Worm (Caenorhabditis elegans) whole organism, L1 larva: ENCODE results near the gene srv-9.

Source experiments
- C16A3.4 ChIP-seq: fragments of 150-350 bp; optimal IDR thresholded peaks from 2 replicates; lab custom pipeline; 2014; ENCODE audit warnings: missing biosample characterization, missing genetic modification characterization
- C34B4.2 ChIP-seq: sonication (generic microtip); optimal IDR thresholded peaks from 2 replicates; lab custom pipeline; 2017; ENCODE audit warnings: mild to moderate bottlenecking, missing genetic modification characterization, missing compliant biosample characterization
- Y116A8C.19 ChIP-seq: sonication (generic microtip); optimal IDR thresholded peaks from 2 replicates; lab custom pipeline; 2016; ENCODE audit warnings: missing compliant biosample characterization, missing genetic modification characterization, borderline replicate concordance
- aly-2 ChIP-seq: fragments of 150-350 bp; optimal IDR thresholded peaks from 2 replicates; lab custom pipeline; 2014; ENCODE audit warnings: missing biosample characterization, missing genetic modification characterization
- blmp-1 ChIP-seq: fragments of 150-350 bp; optimal IDR thresholded peaks from 2 replicates; lab custom pipeline; 2014; ENCODE audit warnings: missing biosample characterization, missing genetic modification characterization
- ceh-8 ChIP-seq: fragments of 200-800 bp; sonication (Bioruptor generic); optimal IDR thresholded peaks from 2 replicates; lab custom pipeline; 2018; ENCODE audit warnings: mild to moderate bottlenecking, missing genetic modification characterization, moderate library complexity, missing compliant biosample characterization
- dpl-1 ChIP-seq, 3 experiments: fragments of 150-350 bp in 2 of 3; sonication (generic microtip) in 1 of 3; optimal IDR thresholded peaks; 2 replicates each; lab custom pipeline; 2014 to 2017; ENCODE audit warnings: missing biosample characterization in 3 of 3, missing genetic modification characterization in 3 of 3, missing genetic modification reagents in 3 of 3
- elt-3 ChIP-seq, 6 experiments: fragments of 150-350 bp in 1 of 6; sonication (generic microtip); optimal IDR thresholded peaks; 2 replicates each; lab custom pipeline; 2017 to 2018; ENCODE audit warnings: missing biosample characterization in 6 of 6, missing genetic modification characterization in 6 of 6, inconsistent platforms in 1 of 6
- fkh-10 ChIP-seq: sonication (generic microtip); optimal IDR thresholded peaks from 2 replicates; lab custom pipeline; 2017; ENCODE audit warnings: missing biosample characterization, missing genetic modification reagents, missing genetic modification characterization
- fkh-4 ChIP-seq: sonication (generic microtip); optimal IDR thresholded peaks from 2 replicates; lab custom pipeline; 2016; ENCODE audit warnings: missing compliant biosample characterization, missing genetic modification characterization, borderline replicate concordance
- fkh-8 ChIP-seq: sonication (generic microtip); optimal IDR thresholded peaks from 2 replicates; lab custom pipeline; 2016; ENCODE audit warnings: mild to moderate bottlenecking, missing genetic modification characterization, missing compliant biosample characterization
- grh-1 ChIP-seq: fragments of 200-800 bp; sonication (Bioruptor generic); IDR thresholded peaks from 2 replicates; pipeline ENCODE4 v1.3.6; 2022; ENCODE audit warnings: missing genetic modification reagents, missing genetic modification characterization, missing compliant biosample characterization
- hlh-4 ChIP-seq: sonication (generic microtip); optimal IDR thresholded peaks from 2 replicates; lab custom pipeline; 2016; ENCODE audit warnings: mild to moderate bottlenecking, missing genetic modification characterization, missing compliant biosample characterization
- irx-1 ChIP-seq: sonication (generic microtip); optimal IDR thresholded peaks from 2 replicates; lab custom pipeline; 2016; ENCODE audit warnings: missing genetic modification characterization, missing compliant biosample characterization
- lir-3 ChIP-seq: sonication (generic microtip); optimal IDR thresholded peaks from 2 replicates; lab custom pipeline; 2016; ENCODE audit warnings: mild to moderate bottlenecking, missing genetic modification characterization, moderate library complexity, missing compliant biosample characterization; ENCODE audit not compliant: poor library complexity
- lsy-2 ChIP-seq, 2 experiments: fragments of 150-350 bp; optimal IDR thresholded peaks; 2 replicates each; lab custom pipeline; 2014; ENCODE audit warnings: missing biosample characterization in 2 of 2, missing genetic modification characterization in 2 of 2
- mdl-1 ChIP-seq, 2 experiments: fragments of 150-350 bp; optimal IDR thresholded peaks; 2 replicates each; lab custom pipeline; 2014 to 2017; ENCODE audit warnings: missing biosample characterization in 2 of 2, missing genetic modification characterization in 2 of 2, inconsistent platforms in 1 of 2
- mep-1 ChIP-seq: fragments of 150-350 bp; optimal IDR thresholded peaks from 2 replicates; lab custom pipeline; 2014; ENCODE audit warnings: missing biosample characterization, missing genetic modification characterization
- nhr-237 ChIP-seq: fragments of 150-350 bp; optimal IDR thresholded peaks from 2 replicates; lab custom pipeline; 2014; ENCODE audit warnings: missing biosample characterization, missing genetic modification characterization
- nhr-76 ChIP-seq: sonication (generic microtip); optimal IDR thresholded peaks from 2 replicates; lab custom pipeline; 2017; ENCODE audit warnings: missing biosample characterization, missing genetic modification characterization
- nhr-77 ChIP-seq: fragments of 150-350 bp; optimal IDR thresholded peaks from 2 replicates; lab custom pipeline; 2014; ENCODE audit warnings: missing biosample characterization, missing genetic modification characterization
- nhr-85 ChIP-seq: sonication (generic microtip); peaks from one replicate; lab custom pipeline; 2016; ENCODE audit warnings: missing genetic modification characterization, inconsistent platforms, missing compliant biosample characterization
- nhr-90 ChIP-seq: sonication (generic microtip); optimal IDR thresholded peaks from 2 replicates; lab custom pipeline; 2016; ENCODE audit warnings: mild to moderate bottlenecking, missing genetic modification characterization, missing compliant biosample characterization; ENCODE audit not compliant: poor library complexity
- pax-3 ChIP-seq: fragments of 200-800 bp; sonication (Bioruptor generic); optimal IDR thresholded peaks from 2 replicates; lab custom pipeline; 2018; ENCODE audit warnings: mild to moderate bottlenecking, missing genetic modification characterization, moderate library complexity, missing compliant biosample characterization
- pqm-1 ChIP-seq: sonication (generic microtip); optimal IDR thresholded peaks from 3 replicates; lab custom pipeline; 2017; ENCODE audit warnings: missing biosample characterization, missing genetic modification characterization
- sox-4 ChIP-seq: sonication (generic microtip); optimal IDR thresholded peaks from 2 replicates; lab custom pipeline; 2016; ENCODE audit warnings: missing genetic modification characterization, missing compliant biosample characterization
- sup-37 ChIP-seq: fragments of 200-800 bp; sonication (Bioruptor generic); optimal IDR thresholded peaks from 2 replicates; lab custom pipeline; 2018; ENCODE audit warnings: mild to moderate bottlenecking, missing genetic modification characterization, missing compliant biosample characterization
- unc-62 ChIP-seq: fragments of 150-350 bp; optimal IDR thresholded peaks from 2 replicates; lab custom pipeline; 2014; ENCODE audit warnings: missing biosample characterization, missing genetic modification reagents, missing genetic modification characterization
- unc-86 ChIP-seq: sonication (generic microtip); optimal IDR thresholded peaks from 2 replicates; lab custom pipeline; 2016; ENCODE audit warnings: missing genetic modification characterization, missing compliant biosample characterization
- unc-98 ChIP-seq: fragments of 200-800 bp; sonication (Bioruptor generic); IDR thresholded peaks from 2 replicates; pipeline ENCODE4 v1.3.6; 2022; ENCODE audit warnings: missing genetic modification characterization, missing compliant biosample characterization
- vab-15 ChIP-seq: sonication (generic microtip); optimal IDR thresholded peaks from 2 replicates; lab custom pipeline; 2017; ENCODE audit warnings: missing genotype, mild to moderate bottlenecking, missing genetic modification characterization, missing compliant biosample characterization
- zip-4 ChIP-seq: fragments of 200-800 bp; sonication (Bioruptor generic); optimal IDR thresholded peaks from 2 replicates; lab custom pipeline; 2018; ENCODE audit warnings: mild to moderate bottlenecking, missing genetic modification characterization, moderate library complexity, missing compliant biosample characterization
- ztf-11 ChIP-seq, 2 experiments: sonication (generic microtip); optimal IDR thresholded peaks; 2 replicates each; lab custom pipeline; 2016 to 2017; ENCODE audit warnings: missing genetic modification characterization in 2 of 2, missing biosample characterization in 1 of 2, missing compliant biosample characterization in 1 of 2
- ztf-4 ChIP-seq: fragments of 150-350 bp; optimal IDR thresholded peaks from 2 replicates; lab custom pipeline; 2014; ENCODE audit warnings: missing biosample characterization, missing genetic modification characterization

The srv-9 gene

ce11 chrV:13420640-13421039 is 2.3 kb downstream of the srv-9 start, which contains the start of gene srv-8:
Gene srv-8, minus strand, starts transcription at chrV:13420740.
- TF ChIP-seq fkh-4 (tag; lab: Kevin White, UChicago), result no peak
- TF ChIP-seq fkh-8 (tag; lab: Kevin White, UChicago), result peak; percentile 45
- TF ChIP-seq, all 84 proteins: peak for 1

ce11 chrV:13417513-13417912 is 5.4 kb downstream of the srv-9 start, which contains the start of gene F53F1.6:
Gene F53F1.6, minus strand, starts transcription at chrV:13417613.
- no peak for TF ChIP-seq fkh-4 (tag; lab: Kevin White, UChicago)
- TF ChIP-seq ceh-8 (GFP tag; lab: Kevin White, UChicago), result no peak
- TF ChIP-seq sup-37 (GFP tag; lab: Kevin White, UChicago), result no peak
- TF ChIP-seq unc-98 (GFP tag; lab: Robert Waterston, UW), result no peak
- no peak for TF ChIP-seq hlh-4
- TF ChIP-seq nhr-76 (tag; lab: Kevin White, UChicago), result no peak
- no peak for TF ChIP-seq grh-1 (GFP tag; lab: Robert Waterston, UW)
- no peak for TF ChIP-seq C16A3.4 (tag; lab: Kevin White, UChicago)
- no peak for TF ChIP-seq vab-15 (tag; lab: Kevin White, UChicago)
- TF ChIP-seq sox-4 (tag; lab: Kevin White, UChicago), result no peak
- TF ChIP-seq mdl-1 (tag; optimal IDR thresholded peaks at IDR 0.05; lab: Kevin White, UChicago), result no peak
- no peak for TF ChIP-seq unc-62
- no peak for TF ChIP-seq pqm-1
- no peak for TF ChIP-seq nhr-237
- TF ChIP-seq irx-1 (tag; lab: Kevin White, UChicago), result no peak
- TF ChIP-seq nhr-90 (tag; lab: Kevin White, UChicago), result no peak
- no peak for TF ChIP-seq unc-86 (tag; lab: Kevin White, UChicago)
- TF ChIP-seq Y116A8C.19, result no peak
- TF ChIP-seq, all 84 proteins: peak for 0

- TF ChIP-seq lsy-2 (tag; optimal IDR thresholded peaks at IDR 0.05; lab: Kevin White, UChicago) (no peak), ztf-4 (tag; lab: Kevin White, UChicago) (peak; percentile 17)
Measured at ce11 chrV:13416076-13416475, 6.9 kb downstream of the srv-9 start.

ce11 chrV:13415462-13415861 is 7.5 kb downstream of the srv-9 start:
- TF ChIP-seq sox-4 (tag; lab: Kevin White, UChicago) (no peak), zip-4 (GFP tag; lab: Kevin White, UChicago) (no peak), unc-62 (no peak), dpl-1 (GFP tag; optimal IDR thresholded peaks at IDR 0.05; lab: Kevin White, UChicago) (no peak), ceh-8 (GFP tag; lab: Kevin White, UChicago) (peak; percentile 71), lir-3 (no peak), nhr-76 (tag; lab: Kevin White, UChicago) (no peak)

ce11 chrV:13414585-13414984 is 8.4 kb downstream of the srv-9 start, which contains the start of gene cut-2:
Gene cut-2, plus strand, starts transcription at chrV:13414949.
- TF ChIP-seq nhr-85 (tag; lab: Kevin White, UChicago) (peak; percentile 35), blmp-1 (tag; lab: Kevin White, UChicago) (peak; percentile 63), nhr-77 (tag; lab: Kevin White, UChicago) (no peak), aly-2 (no peak), nhr-237 (no peak)

- no peak for TF ChIP-seq fkh-10 (GFP tag; lab: Kevin White, UChicago)
- TF ChIP-seq blmp-1 (tag; lab: Kevin White, UChicago), result peak; percentile 83
- TF ChIP-seq C16A3.4 (tag; lab: Kevin White, UChicago), result no peak
- peak; percentile 19 for TF ChIP-seq ztf-4 (tag; lab: Kevin White, UChicago)
- no peak for TF ChIP-seq pax-3
- TF ChIP-seq sox-4 (tag; lab: Kevin White, UChicago), result no peak
- no peak for TF ChIP-seq C34B4.2 (tag; lab: Kevin White, UChicago)
- no peak for TF ChIP-seq ztf-11 (tag; optimal IDR thresholded peaks at IDR 0.05; lab: Kevin White, UChicago)
- no peak for TF ChIP-seq fkh-4 (tag; lab: Kevin White, UChicago)
- peak in 2 of 6 experiments; percentile 11 to 42 for TF ChIP-seq elt-3 (tag; optimal IDR thresholded peaks at IDR 0.05; lab: Kevin White, UChicago)
- TF ChIP-seq mep-1 (tag; lab: Kevin White, UChicago), result peak; percentile 21
- TF ChIP-seq, all 84 proteins: peak for 4
Measured at ce11 chrV:13413301-13413700, 9.6 kb downstream of the srv-9 start.
